Worm (Caenorhabditis elegans): ENCODE data around the gene cebp-1.

The cebp-1 gene

DNA sequence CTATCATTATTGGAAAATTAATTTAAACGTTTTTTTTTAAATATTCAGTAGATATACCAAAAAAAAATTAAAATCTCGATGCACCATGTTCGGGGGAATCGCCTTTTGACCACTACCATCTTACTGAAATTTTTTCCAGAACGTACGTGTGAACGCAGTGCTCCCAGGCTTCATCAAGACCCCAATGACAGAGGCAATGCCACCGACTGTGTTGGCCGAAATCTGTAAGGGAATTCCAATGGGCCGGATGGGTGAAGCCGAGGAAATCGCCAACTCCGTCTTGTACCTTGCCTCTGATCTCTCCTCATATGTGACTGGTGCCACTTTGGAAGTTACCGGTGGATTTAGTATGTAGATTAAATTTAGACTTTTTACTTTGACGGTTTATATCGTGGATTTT lies 35.1 kb upstream of the cebp-1 start (continued):
- TF ChIP-seq hlh-12 (tag; optimal IDR thresholded peaks at IDR 0.05), result no peak
- 0 out of 2 replicates have a peak, but pooled peaks have one; percentile 54 for TF ChIP-seq cebp-2 (GFP tag; IDR thresholded peaks at IDR 0.05)
- peak; percentile 23 for TF ChIP-seq athp-1 (tag; optimal IDR thresholded peaks at IDR 0.05)
- TF ChIP-seq unc-62 (GFP tag; optimal IDR thresholded peaks at IDR 0.05), result no peak
- TF ChIP-seq snpc-1.3 (tag; optimal IDR thresholded peaks at IDR 0.05; ENCODE audit: insufficient read depth), result no peak
- TF ChIP-seq nhr-120 (GFP tag; IDR thresholded peaks at IDR 0.05), result 0 out of 2 replicates have a peak, but pooled peaks have one; percentile 16
- TF ChIP-seq gei-17 (GFP tag; optimal IDR thresholded peaks at IDR 0.05), result no peak
- TF ChIP-seq lsl-1 (GFP tag; optimal IDR thresholded peaks at IDR 0.05), result no peak
- TF ChIP-seq sea-2 (GFP tag; IDR thresholded peaks at IDR 0.05), result no peak

DNA sequence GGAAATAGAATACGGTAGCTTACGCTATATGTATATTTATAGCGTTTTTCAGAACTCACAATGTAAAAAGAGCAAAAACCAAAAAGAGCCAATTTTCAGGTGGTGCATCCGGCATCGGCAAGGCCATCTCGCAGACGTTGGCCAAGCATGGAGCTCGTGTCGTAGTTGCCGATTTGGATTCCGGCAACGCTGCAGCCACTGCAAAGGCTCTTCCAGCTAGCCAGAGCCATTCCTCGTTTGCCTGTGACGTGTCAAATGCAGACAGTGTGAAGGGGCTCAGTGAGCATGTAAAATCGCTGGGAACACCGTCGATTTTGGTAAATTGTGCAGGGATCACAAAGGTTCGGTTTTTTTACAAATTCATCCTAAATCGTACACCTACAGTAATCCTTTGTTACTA lies 33.4 kb upstream of the cebp-1 start:
- TF ChIP-seq nfya-2 (GFP tag; IDR thresholded peaks at IDR 0.05), result no peak
- no peak for TF ChIP-seq F37B4.10 (GFP tag; IDR thresholded peaks at IDR 0.05)
- no peak for TF ChIP-seq attf-5 (GFP tag; optimal IDR thresholded peaks at IDR 0.05)
- TF ChIP-seq unc-130 (GFP tag; optimal IDR thresholded peaks at IDR 0.05), result no peak
- TF ChIP-seq rec-8 (tag; optimal IDR thresholded peaks at IDR 0.05), result no peak
- TF ChIP-seq nfyb-1 (GFP tag; IDR thresholded peaks at IDR 0.05), result no peak
- TF ChIP-seq mxl-1 (tag; optimal IDR thresholded peaks at IDR 0.05), result no peak
- TF ChIP-seq mes-4 (tag; optimal IDR thresholded peaks at IDR 0.05), result no peak
- TF ChIP-seq madf-6 (GFP tag; IDR thresholded peaks at IDR 0.05), result 0 out of 2 replicates have a peak, but pooled peaks have one; percentile 28
- no peak for TF ChIP-seq pha-4 (tag; optimal IDR thresholded peaks at IDR 0.05)
- no peak for TF ChIP-seq ceh-79 (tag; optimal IDR thresholded peaks at IDR 0.05)
- TF ChIP-seq lsy-27 (tag; optimal IDR thresholded peaks at IDR 0.05; ENCODE audit: borderline replicate concordance, insufficient read depth), result no peak
- no peak for TF ChIP-seq somi-1 (GFP tag; optimal IDR thresholded peaks at IDR 0.05)
- no peak for TF ChIP-seq ztf-3 (GFP tag; optimal IDR thresholded peaks at IDR 0.05)
- no peak for TF ChIP-seq F57C9.4 (tag; optimal IDR thresholded peaks at IDR 0.05)
- TF ChIP-seq attf-6 (GFP tag; IDR thresholded peaks at IDR 0.05), result no peak
- TF ChIP-seq nhr-80 (tag; optimal IDR thresholded peaks at IDR 0.05), result no peak
- peak; percentile 23 for TF ChIP-seq chd-7 (tag; optimal IDR thresholded peaks at IDR 0.05)
- no peak for TF ChIP-seq F39B2.1 (GFP tag; IDR thresholded peaks at IDR 0.05)
- no peak for TF ChIP-seq T26A5.8 (tag; optimal IDR thresholded peaks at IDR 0.05)
- no peak for TF ChIP-seq egl-44 (GFP tag; IDR thresholded peaks at IDR 0.05)
- TF ChIP-seq die-1 (tag; optimal IDR thresholded peaks at IDR 0.05), result no peak
- TF ChIP-seq C06A6.2 (GFP tag; conservative IDR thresholded peaks at IDR 0.05), result 0 out of 2 replicates have a peak, but pooled peaks have one; percentile 17
- TF ChIP-seq bed-1 (GFP tag; IDR thresholded peaks at IDR 0.05), result no peak
- no peak for TF ChIP-seq sdz-38 (tag; optimal IDR thresholded peaks at IDR 0.05)
- TF ChIP-seq let-526 (GFP tag; IDR thresholded peaks at IDR 0.05), result no peak
- no peak for TF ChIP-seq cebp-2 (GFP tag; IDR thresholded peaks at IDR 0.05)
- TF ChIP-seq Y67H2A.10 (GFP tag; conservative IDR thresholded peaks at IDR 0.05), result no peak
- TF ChIP-seq aptf-3 (GFP tag; IDR thresholded peaks at IDR 0.05), result 0 out of 2 replicates have a peak, but pooled peaks have one; percentile 18
- TF ChIP-seq xnd-1 (tag; optimal IDR thresholded peaks at IDR 0.05), result no peak
- no peak for TF ChIP-seq F57A8.1 (GFP tag; optimal IDR thresholded peaks at IDR 0.05)
- TF ChIP-seq lir-1 (GFP tag; conservative IDR thresholded peaks at IDR 0.05), result no peak
- no peak for TF ChIP-seq ccch-3 (GFP tag; optimal IDR thresholded peaks at IDR 0.05)
- TF ChIP-seq K11D2.4 (GFP tag; IDR thresholded peaks at IDR 0.05), result no peak
- TF ChIP-seq mcd-1 (GFP tag; IDR thresholded peaks at IDR 0.05), result no peak
- TF ChIP-seq dox-1 (GFP tag; IDR thresholded peaks at IDR 0.05), result peak; percentile 13; the same call in 1 of the 2 replicates
- TF ChIP-seq dpff-1 (tag; optimal IDR thresholded peaks at IDR 0.05), result peak; percentile 35
- no peak for TF ChIP-seq nhr-27 (tag; optimal IDR thresholded peaks at IDR 0.05)
- no peak for TF ChIP-seq him-1 (tag; optimal IDR thresholded peaks at IDR 0.05)
- TF ChIP-seq sea-2 (GFP tag; IDR thresholded peaks at IDR 0.05), result no peak
- no peak for TF ChIP-seq egl-18 (GFP tag; IDR thresholded peaks at IDR 0.05)
- TF ChIP-seq egrh-3 (GFP tag; IDR thresholded peaks at IDR 0.05), result no peak
